Worm (Caenorhabditis elegans) whole organism, L3 larva: ENCODE results near the gene clec-2.

Experiments
- ZK546.5 ChIP-seq: sonication (generic microtip); optimal IDR thresholded peaks from 2 replicates; lab custom pipeline; 2017; ENCODE audit warnings: missing biosample characterization, missing genetic modification characterization
- aly-2 ChIP-seq: fragments of 150-350 bp; optimal IDR thresholded peaks from 2 replicates; lab custom pipeline; 2014; ENCODE audit warnings: missing biosample characterization, missing genetic modification characterization
- ceh-16 ChIP-seq: sonication (generic microtip); optimal IDR thresholded peaks from 2 replicates; lab custom pipeline; 2017; ENCODE audit warnings: missing biosample characterization, missing genetic modification characterization
- ceh-28 ChIP-seq: fragments of 150-350 bp; optimal IDR thresholded peaks from 2 replicates; lab custom pipeline; 2014; ENCODE audit warnings: missing biosample characterization, missing genetic modification reagents, missing genetic modification characterization
- ceh-82 ChIP-seq: fragments of 150-350 bp; optimal IDR thresholded peaks from 2 replicates; lab custom pipeline; 2014; ENCODE audit warnings: missing biosample characterization, missing genetic modification characterization
- ceh-9 ChIP-seq: sonication (generic microtip); optimal IDR thresholded peaks from 2 replicates; lab custom pipeline; 2018; ENCODE audit warnings: missing biosample characterization, missing genetic modification characterization
- egl-27 ChIP-seq: sonication (generic microtip); optimal IDR thresholded peaks from 4 replicates; lab custom pipeline; 2017; ENCODE audit warnings: missing biosample characterization, missing genetic modification reagents, missing genetic modification characterization
- egl-5 ChIP-seq: fragments of 150-350 bp; optimal IDR thresholded peaks from 2 replicates; lab custom pipeline; 2017; ENCODE audit warnings: missing biosample characterization, missing genetic modification reagents, missing genetic modification characterization, inconsistent platforms
- elt-1 ChIP-seq: fragments of 150-350 bp; optimal IDR thresholded peaks from 2 replicates; lab custom pipeline; 2014; ENCODE audit warnings: missing biosample characterization, missing genetic modification characterization
- elt-2 ChIP-seq: sonication (generic microtip); optimal IDR thresholded peaks from 2 replicates; lab custom pipeline; 2016; ENCODE audit warnings: missing genetic modification reagents, mild to moderate bottlenecking, missing genetic modification characterization, missing compliant biosample characterization
- elt-3 ChIP-seq, 3 experiments: fragments of 150-350 bp in 1 of 3; sonication (generic microtip) in 2 of 3; optimal IDR thresholded peaks; 2 replicates in 2 of 3; 4 replicates in 1 of 3; lab custom pipeline; 2014 to 2017; ENCODE audit warnings: missing biosample characterization in 3 of 3, missing genetic modification characterization in 3 of 3
- eor-1 ChIP-seq, 2 experiments: fragments of 150-350 bp; optimal IDR thresholded peaks; 2 replicates each; lab custom pipeline; 2014 to 2018; ENCODE audit warnings: missing biosample characterization in 2 of 2, missing genetic modification characterization in 2 of 2
- fkh-10 ChIP-seq: sonication (generic microtip); optimal IDR thresholded peaks from 2 replicates; lab custom pipeline; 2017; ENCODE audit warnings: missing biosample characterization, missing genetic modification reagents, missing genetic modification characterization
- fos-1 ChIP-seq: fragments of 150-350 bp; optimal IDR thresholded peaks from 2 replicates; lab custom pipeline; 2014; ENCODE audit warnings: missing biosample characterization, missing genetic modification characterization
- hmg-11 ChIP-seq: sonication (generic microtip); optimal IDR thresholded peaks from 2 replicates; lab custom pipeline; 2016; ENCODE audit warnings: missing genetic modification characterization, missing compliant biosample characterization
- jun-1 ChIP-seq: fragments of 150-350 bp; optimal IDR thresholded peaks from 2 replicates; lab custom pipeline; 2014; ENCODE audit warnings: missing biosample characterization, missing genetic modification reagents, missing genetic modification characterization
- lin-15B ChIP-seq: fragments of 150-350 bp; optimal IDR thresholded peaks from 2 replicates; lab custom pipeline; 2014; ENCODE audit warnings: missing biosample characterization, missing genetic modification characterization
- lin-39 ChIP-seq: fragments of 150-350 bp; optimal IDR thresholded peaks from 2 replicates; lab custom pipeline; 2018; ENCODE audit warnings: missing biosample characterization, missing genetic modification reagents, missing genetic modification characterization
- lsy-12 ChIP-seq: sonication (generic microtip); optimal IDR thresholded peaks from 2 replicates; lab custom pipeline; 2016; ENCODE audit warnings: mild to moderate bottlenecking, missing genetic modification characterization, missing compliant biosample characterization
- mml-1 ChIP-seq: fragments of 150-350 bp; sonication (generic microtip); optimal IDR thresholded peaks from 3 replicates; lab custom pipeline; 2014; ENCODE audit warnings: missing biosample characterization, missing genetic modification characterization
- nhr-11 ChIP-seq: fragments of 150-350 bp; optimal IDR thresholded peaks from 2 replicates; lab custom pipeline; 2014; ENCODE audit warnings: missing biosample characterization, missing genetic modification characterization
- nhr-12 ChIP-seq: fragments of 150-350 bp; optimal IDR thresholded peaks from 2 replicates; lab custom pipeline; 2014; ENCODE audit warnings: missing biosample characterization, missing genetic modification characterization
- nhr-23 ChIP-seq: fragments of 150-350 bp; optimal IDR thresholded peaks from 2 replicates; lab custom pipeline; 2014; ENCODE audit warnings: missing biosample characterization, missing genetic modification reagents, missing genetic modification characterization
- nhr-237 ChIP-seq: fragments of 150-350 bp; optimal IDR thresholded peaks from 2 replicates; lab custom pipeline; 2014; ENCODE audit warnings: missing biosample characterization, missing genetic modification characterization
- nhr-25 ChIP-seq: sonication (generic microtip); optimal IDR thresholded peaks from 2 replicates; lab custom pipeline; 2017; ENCODE audit warnings: missing biosample characterization, missing genetic modification characterization
- nhr-28 ChIP-seq: fragments of 150-350 bp; optimal IDR thresholded peaks from 2 replicates; lab custom pipeline; 2014; ENCODE audit warnings: missing biosample characterization, missing genetic modification characterization
- nhr-43 ChIP-seq: sonication (generic microtip); optimal IDR thresholded peaks from 2 replicates; lab custom pipeline; 2016; ENCODE audit warnings: mild to moderate bottlenecking, missing genetic modification characterization, missing compliant biosample characterization; ENCODE audit not compliant: poor library complexity, severe bottlenecking
- nhr-67 ChIP-seq: fragments of 150-350 bp; optimal IDR thresholded peaks from 2 replicates; lab custom pipeline; 2014; ENCODE audit warnings: missing biosample characterization, missing genetic modification characterization
- nhr-76 ChIP-seq: fragments of 150-350 bp; sonication (generic microtip); optimal IDR thresholded peaks from 5 replicates; lab custom pipeline; 2014; ENCODE audit warnings: missing biosample characterization, missing genetic modification characterization
- nhr-77 ChIP-seq: fragments of 150-350 bp; optimal IDR thresholded peaks from 2 replicates; lab custom pipeline; 2014; ENCODE audit warnings: missing biosample characterization, missing genetic modification characterization
- pha-4 ChIP-seq: fragments of 150-350 bp; optimal IDR thresholded peaks from 2 replicates; lab custom pipeline; 2014; ENCODE audit warnings: missing biosample characterization, missing genetic modification reagents, missing genetic modification characterization
- pqm-1 ChIP-seq: fragments of 150-350 bp; optimal IDR thresholded peaks from 2 replicates; lab custom pipeline; 2017; ENCODE audit warnings: missing biosample characterization, missing genetic modification characterization, inconsistent platforms
- sea-2 ChIP-seq: fragments of 150-350 bp; sonication (generic microtip); optimal IDR thresholded peaks from 4 replicates; lab custom pipeline; 2014; ENCODE audit warnings: missing biosample characterization, missing genetic modification reagents, missing genetic modification characterization
- skn-1 ChIP-seq: fragments of 150-350 bp; optimal IDR thresholded peaks from 2 replicates; lab custom pipeline; 2014; ENCODE audit warnings: missing biosample characterization, missing genetic modification characterization
- tbx-2 ChIP-seq: sonication (generic microtip); optimal IDR thresholded peaks from 2 replicates; lab custom pipeline; 2016; ENCODE audit warnings: mild to moderate bottlenecking, missing genetic modification characterization, missing compliant biosample characterization
- unc-39 ChIP-seq: sonication (generic microtip); optimal IDR thresholded peaks from 4 replicates; lab custom pipeline; 2017; ENCODE audit warnings: missing biosample characterization, missing genetic modification characterization
- ztf-11 ChIP-seq: fragments of 150-350 bp; optimal IDR thresholded peaks from 2 replicates; lab custom pipeline; 2014; ENCODE audit warnings: missing biosample characterization, missing genetic modification characterization
- ztf-4 ChIP-seq: fragments of 150-350 bp; optimal IDR thresholded peaks from 2 replicates; lab custom pipeline; 2014; ENCODE audit warnings: missing biosample characterization, missing genetic modification characterization

clec-2 gene

ce11 chrII:3067447-3067846 lies 44.2 kb upstream of the clec-2 start:
- TF ChIP-seq ceh-28 (tag; lab: Kevin White, UChicago) (peak; percentile 95), pqm-1 (tag; lab: Kevin White, UChicago) (no peak), egl-27 (tag; lab: Kevin White, UChicago) (no peak)

DNA sequence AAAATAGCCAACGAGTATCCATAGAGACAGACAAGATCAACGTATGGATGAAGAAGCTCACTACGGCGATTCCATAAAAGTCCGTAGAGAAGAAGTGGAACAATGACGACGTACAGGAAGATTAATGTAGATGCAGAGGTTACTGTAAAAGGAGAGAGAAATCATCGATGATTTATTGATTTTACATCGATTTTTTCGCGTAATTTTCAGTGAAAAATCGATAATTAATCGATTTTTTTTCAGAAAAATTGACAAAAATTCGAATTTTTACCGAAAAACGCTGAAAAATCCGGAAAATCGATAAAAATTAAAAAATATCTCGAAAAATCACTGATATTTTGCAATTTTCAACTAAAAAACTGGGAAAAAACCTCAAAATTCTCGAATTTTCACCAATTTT lies 43.2 kb upstream of the clec-2 start:
- TF ChIP-seq nhr-76 (no peak), jun-1 (tag; lab: Kevin White, UChicago) (no peak), ceh-28 (tag; lab: Kevin White, UChicago) (peak; percentile 78)

- TF ChIP-seq nhr-43 (tag; lab: Kevin White, UChicago) (no peak), aly-2 (tag; lab: Kevin White, UChicago) (no peak), nhr-77 (tag; lab: Kevin White, UChicago) (no peak), nhr-11 (no peak)
- TF ChIP-seq, all 47 proteins: peak for 0
These were observed 41.9 kb upstream of the clec-2 start for ce11 chrII:3065086-3065485.

DNA sequence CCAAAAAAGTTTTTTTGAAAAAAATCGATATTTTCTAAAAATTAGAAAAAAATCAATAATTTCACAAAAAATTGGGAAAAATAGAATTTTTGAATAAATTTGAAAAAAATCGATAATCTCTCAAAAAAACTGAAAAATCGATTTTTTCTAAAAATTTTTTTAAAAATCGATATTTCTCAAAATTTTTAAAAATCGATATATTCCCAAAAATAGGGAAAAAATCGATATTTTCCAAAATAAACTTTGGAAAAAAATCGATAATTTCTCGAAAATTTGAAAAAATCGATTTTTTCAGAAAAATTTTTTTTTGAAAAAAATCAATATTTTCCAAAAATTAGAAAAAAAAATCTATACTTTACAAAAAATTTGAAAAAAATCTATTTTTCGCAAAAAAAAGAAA lies 41.4 kb upstream of the clec-2 start:
- TF ChIP-seq elt-1 (tag; lab: Kevin White, UChicago) (no peak), ceh-28 (tag; lab: Kevin White, UChicago) (peak; percentile 97)

ce11 chrII:3063984-3064383 lies 40.8 kb upstream of the clec-2 start:
- TF ChIP-seq ceh-16 (tag; lab: Kevin White, UChicago) (no peak), ceh-28 (tag; lab: Kevin White, UChicago) (peak; percentile 96)
- TF ChIP-seq, all 47 proteins: peak for 1

DNA sequence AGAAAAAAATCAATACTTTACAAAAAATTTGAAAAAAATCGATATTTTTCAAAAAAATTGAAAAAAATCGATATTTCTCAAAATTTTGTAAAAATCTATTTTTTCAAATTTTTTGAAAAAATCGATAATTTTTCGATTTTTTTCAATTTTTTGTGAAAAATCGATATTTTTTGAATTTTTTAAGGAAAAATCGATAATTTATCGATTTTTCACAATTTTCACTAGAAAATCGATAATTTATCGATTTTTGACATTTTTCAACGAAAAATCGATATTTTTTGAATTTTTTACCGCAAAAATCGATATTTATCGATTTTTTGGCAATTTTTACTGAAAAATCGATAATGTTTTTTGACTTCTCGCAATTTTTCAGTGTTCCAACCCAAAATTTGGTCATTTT lies 40.1 kb upstream of the clec-2 start:
- TF ChIP-seq nhr-28 (no peak), ceh-28 (tag; lab: Kevin White, UChicago) (peak; percentile 98), fos-1 (no peak), eor-1 (tag; optimal IDR thresholded peaks at IDR 0.05; lab: Kevin White, UChicago) (no peak)

ce11 chrII:3062876-3063275 lies 39.6 kb upstream of the clec-2 start:
- TF ChIP-seq nhr-11, result no peak
- no peak for TF ChIP-seq fkh-10 (GFP tag; lab: Kevin White, UChicago)
- no peak for TF ChIP-seq nhr-12 (tag; lab: Kevin White, UChicago)
- TF ChIP-seq lsy-12 (tag; lab: Kevin White, UChicago), result no peak
- TF ChIP-seq ceh-28 (tag; lab: Kevin White, UChicago), result peak; percentile 82

- TF ChIP-seq egl-27 (tag; lab: Kevin White, UChicago) (no peak), ZK546.5 (no peak), pha-4 (tag; lab: Kevin White, UChicago) (peak; percentile 36), egl-5 (tag; lab: Kevin White, UChicago) (no peak), ceh-16 (tag; lab: Kevin White, UChicago) (no peak), nhr-12 (tag; lab: Kevin White, UChicago) (no peak), ceh-28 (tag; lab: Kevin White, UChicago) (peak; percentile 81), ztf-4 (tag; lab: Kevin White, UChicago) (no peak), nhr-23 (tag; lab: Kevin White, UChicago) (no peak), elt-3 (tag; optimal IDR thresholded peaks at IDR 0.05; lab: Kevin White, UChicago) (no peak), ceh-9 (no peak), nhr-43 (tag; lab: Kevin White, UChicago) (no peak), nhr-67 (tag; lab: Kevin White, UChicago) (no peak), unc-39 (no peak), lin-15B (no peak), tbx-2 (tag; lab: Kevin White, UChicago) (no peak), hmg-11 (tag; lab: Kevin White, UChicago) (no peak), fkh-10 (GFP tag; lab: Kevin White, UChicago) (no peak), lsy-12 (tag; lab: Kevin White, UChicago) (no peak), aly-2 (tag; lab: Kevin White, UChicago) (no peak), ztf-11 (no peak), jun-1 (tag; lab: Kevin White, UChicago) (no peak), skn-1 (tag; lab: Kevin White, UChicago) (no peak), nhr-77 (tag; lab: Kevin White, UChicago) (no peak), lin-39 (no peak), ceh-82 (tag; lab: Kevin White, UChicago) (no peak), nhr-237 (tag; lab: Kevin White, UChicago) (no peak), sea-2 (GFP tag; lab: Kevin White, UChicago) (no peak), elt-2 (tag; lab: Kevin White, UChicago) (peak; percentile 69), nhr-25 (tag; lab: Kevin White, UChicago) (no peak), mml-1 (tag; lab: Kevin White, UChicago) (no peak)
These were observed 39.0 kb upstream of the clec-2 start for ce11 chrII:3062222-3062621.
